Worm (Caenorhabditis elegans): ENCODE results near the gene ZK1248.5.

ce11 chrII:5852007-5852406, 41.7 kb downstream of the ZK1248.5 start, which contains the start of gene H41C03.2:
- no peak for TF ChIP-seq fos-1 (tag; optimal IDR thresholded peaks at IDR 0.05)
- TF ChIP-seq jun-1 (tag; optimal IDR thresholded peaks at IDR 0.05): no peak
- no peak for TF ChIP-seq ztf-11 (tag; optimal IDR thresholded peaks at IDR 0.05)
- TF ChIP-seq ama-1 (optimal IDR thresholded peaks at IDR 0.05): no peak
- TF ChIP-seq elt-2 (tag; optimal IDR thresholded peaks at IDR 0.05): no peak
- no peak for TF ChIP-seq nhr-25 (tag; optimal IDR thresholded peaks at IDR 0.05)
- TF ChIP-seq nhr-237 (tag; optimal IDR thresholded peaks at IDR 0.05): no peak

Measured in whole organism, L3 larva.